Fruit fly (Drosophila melanogaster) whole organism, embryonic: ENCODE results near the gene CG42716.

ENCODE experiments used
- B-H1 ChIP-seq: fragments of 200-800 bp; sonication (Bioruptor generic); IDR thresholded peaks from 3 replicates; pipeline ENCODE4 v1.3.6; 2022; ENCODE audit warnings: missing biosample characterization, missing genetic modification characterization
- BtbVII ChIP-seq: fragments of 200-800 bp; sonication (Bioruptor generic); optimal IDR thresholded peaks from 3 replicates; lab custom pipeline; 2017; ENCODE audit warnings: missing biosample characterization, mild to moderate bottlenecking, missing genetic modification characterization
- CG10209 ChIP-seq: fragments of 200-800 bp; sonication (Bioruptor generic); optimal IDR thresholded peaks from 3 replicates; lab custom pipeline; 2017; ENCODE audit warnings: missing biosample characterization, mild to moderate bottlenecking, missing genetic modification characterization, missing genetic modification reagents
- CG10267 ChIP-seq: fragments of 200-800 bp; sonication (Bioruptor generic); optimal IDR thresholded peaks from 2 replicates; lab custom pipeline; 2018; ENCODE audit warnings: missing biosample characterization, mild to moderate bottlenecking, missing genetic modification characterization, moderate library complexity
- CG10543 ChIP-seq: fragments of 200-800 bp; sonication (Bioruptor generic); optimal IDR thresholded peaks from 3 replicates; lab custom pipeline; 2017; ENCODE audit warnings: missing biosample characterization, mild to moderate bottlenecking, missing genetic modification characterization, moderate library complexity
- CG10654 ChIP-seq: fragments of 200-800 bp; sonication (Bioruptor generic); optimal IDR thresholded peaks from 2 replicates; lab custom pipeline; 2016; ENCODE audit warnings: missing biosample characterization, missing genetic modification characterization
- CG13894 ChIP-seq: fragments of 200-800 bp; sonication (Bioruptor generic); optimal IDR thresholded peaks from 3 replicates; lab custom pipeline; 2018; ENCODE audit warnings: missing biosample characterization, mild to moderate bottlenecking, missing genetic modification characterization, moderate library complexity
- CG14014 ChIP-seq: fragments of 200-800 bp; sonication (Bioruptor generic); IDR thresholded peaks from 2 replicates; pipeline ENCODE4 v1.3.6; 2022; ENCODE audit warnings: missing biosample characterization, missing genetic modification characterization
- CG15269 ChIP-seq: fragments of 200-800 bp; sonication (Bioruptor generic); optimal IDR thresholded peaks from 2 replicates; lab custom pipeline; 2018; ENCODE audit warnings: missing biosample characterization, mild to moderate bottlenecking, missing genetic modification characterization, moderate library complexity
- CG18764 ChIP-seq: fragments of 200-800 bp; sonication (Bioruptor generic); optimal IDR thresholded peaks from 3 replicates; lab custom pipeline; 2016; ENCODE audit warnings: missing biosample characterization, missing genetic modification characterization
- CG2678 ChIP-seq: fragments of 200-800 bp; sonication (Bioruptor generic); optimal IDR thresholded peaks from 3 replicates; lab custom pipeline; 2019; ENCODE audit warnings: missing biosample characterization, mild to moderate bottlenecking, missing genetic modification characterization, moderate library complexity
- CG2875 ChIP-seq: fragments of 200-800 bp; sonication (Bioruptor generic); optimal IDR thresholded peaks from 2 replicates; lab custom pipeline; 2017; ENCODE audit warnings: missing biosample characterization, mild to moderate bottlenecking, missing genetic modification characterization, missing genetic modification reagents
- CG5180 ChIP-seq: fragments of 200-800 bp; sonication (Bioruptor generic); optimal IDR thresholded peaks from 3 replicates; lab custom pipeline; 2017; ENCODE audit warnings: missing biosample characterization, missing genetic modification characterization, mild to moderate bottlenecking, moderate library complexity, missing genetic modification reagents
- CG6272 ChIP-seq: fragments of 200-800 bp; sonication (Bioruptor generic); IDR thresholded peaks from 2 replicates; pipeline ENCODE4 v1.3.6; 2022; ENCODE audit warnings: missing biosample characterization, missing genetic modification characterization
- CG7372 ChIP-seq: fragments of 200-800 bp; sonication (Bioruptor generic); IDR thresholded peaks from 2 replicates; pipeline ENCODE4 v1.3.6; 2022; ENCODE audit warnings: missing biosample characterization, missing genetic modification characterization
- CG7839 ChIP-seq: fragments of 200-800 bp; sonication (Bioruptor generic); optimal IDR thresholded peaks from 3 replicates; lab custom pipeline; 2018; ENCODE audit warnings: missing biosample characterization, mild to moderate bottlenecking, missing genetic modification characterization, moderate library complexity
- CG7928 ChIP-seq: fragments of 200-800 bp; sonication (Bioruptor generic); optimal IDR thresholded peaks from 2 replicates; lab custom pipeline; 2017; ENCODE audit warnings: missing biosample characterization, mild to moderate bottlenecking, missing genetic modification characterization
- CG8290 ChIP-seq, 3 experiments: fragments of 200-800 bp; sonication (Bioruptor generic); optimal IDR thresholded peaks; 2 replicates each; lab custom pipeline; 2016 to 2019; ENCODE audit warnings: missing biosample characterization in 3 of 3, missing genetic modification characterization in 3 of 3, mild to moderate bottlenecking in 2 of 3, moderate library complexity in 1 of 3
- D19A ChIP-seq: fragments of 200-800 bp; optimal IDR thresholded peaks from 3 replicates; lab custom pipeline; 2019; ENCODE audit warnings: missing biosample characterization, mild to moderate bottlenecking, missing genetic modification characterization, moderate library complexity
- D19B ChIP-seq: fragments of 200-800 bp; sonication (Bioruptor generic); optimal IDR thresholded peaks from 2 replicates; lab custom pipeline; 2017; ENCODE audit warnings: missing biosample characterization, mild to moderate bottlenecking, missing genetic modification characterization
- Dad ChIP-seq: fragments of 200-800 bp; sonication (Bioruptor generic); optimal IDR thresholded peaks from 3 replicates; lab custom pipeline; 2016; ENCODE audit warnings: missing biosample characterization, missing genetic modification characterization
- E2f2 ChIP-seq: fragments of 200-800 bp; sonication (Bioruptor generic); IDR thresholded peaks from 2 replicates; pipeline ENCODE4 v1.3.6; 2022; ENCODE audit warnings: missing biosample characterization, missing genetic modification characterization
- HHEX ChIP-seq: fragments of 200-800 bp; sonication (Bioruptor generic); optimal IDR thresholded peaks from 3 replicates; lab custom pipeline; 2017; ENCODE audit warnings: missing biosample characterization, mild to moderate bottlenecking, missing genetic modification characterization, missing genetic modification reagents
- HLH3B ChIP-seq: fragments of 200-800 bp; sonication (Bioruptor generic); IDR thresholded peaks from 2 replicates; pipeline ENCODE4 v1.3.6; 2022; ENCODE audit warnings: missing biosample characterization, missing genetic modification characterization
- Hmr ChIP-seq: fragments of 200-800 bp; sonication (Bioruptor generic); optimal IDR thresholded peaks from 3 replicates; lab custom pipeline; 2017; ENCODE audit warnings: mild to moderate bottlenecking, missing biosample characterization, missing genetic modification reagents, missing genetic modification characterization
- Hr39 ChIP-seq: fragments of >200 bp; optimal IDR thresholded peaks from 2 replicates; lab custom pipeline; 2017
- Jarid2 ChIP-seq: fragments of 200-800 bp; sonication (Bioruptor generic); optimal IDR thresholded peaks from 3 replicates; lab custom pipeline; 2017; ENCODE audit warnings: mild to moderate bottlenecking, missing biosample characterization, missing genetic modification reagents, missing genetic modification characterization
- Kr ChIP-seq: fragments of 200-800 bp; sonication (Bioruptor generic); optimal IDR thresholded peaks from 2 replicates; lab custom pipeline; 2017; ENCODE audit warnings: missing biosample characterization, mild to moderate bottlenecking, missing genetic modification characterization
- Lim3 ChIP-seq: fragments of 200-800 bp; sonication (Bioruptor generic); IDR thresholded peaks from 2 replicates; pipeline ENCODE4 v1.3.6; 2022; ENCODE audit warnings: missing biosample characterization, missing genetic modification characterization
- Mes4 ChIP-seq: fragments of 200-800 bp; sonication (Bioruptor generic); optimal IDR thresholded peaks from 2 replicates; lab custom pipeline; 2016; ENCODE audit warnings: missing biosample characterization, missing genetic modification characterization
- PHDP ChIP-seq: fragments of 200-800 bp; sonication (Bioruptor generic); optimal IDR thresholded peaks from 3 replicates; lab custom pipeline; 2018; ENCODE audit warnings: missing biosample characterization, mild to moderate bottlenecking, missing genetic modification characterization, moderate library complexity
- Pdp1 ChIP-seq, 2 experiments: fragments of 200-800 bp; sonication (Bioruptor generic); optimal IDR thresholded peaks; 3 replicates each; lab custom pipeline; 2016; ENCODE audit warnings: missing biosample characterization in 2 of 2, missing genetic modification characterization in 2 of 2, mild to moderate bottlenecking in 1 of 2, moderate library complexity in 1 of 2
- Sin3A ChIP-seq: fragments of >200 bp; optimal IDR thresholded peaks from 2 replicates; lab custom pipeline; 2018
- Sox102F ChIP-seq: fragments of 200-800 bp; sonication (Bioruptor generic); optimal IDR thresholded peaks from 2 replicates; lab custom pipeline; 2018; ENCODE audit warnings: missing biosample characterization, mild to moderate bottlenecking, missing genetic modification characterization, moderate library complexity
- Xbp1 ChIP-seq: fragments of 200-800 bp; sonication (Bioruptor generic); optimal IDR thresholded peaks from 3 replicates; lab custom pipeline; 2016; ENCODE audit warnings: missing biosample characterization, mild to moderate bottlenecking, missing genetic modification characterization
- al ChIP-seq: fragments of 200-800 bp; sonication (Bioruptor generic); IDR thresholded peaks from 2 replicates; pipeline ENCODE4 v1.3.6; 2022; ENCODE audit warnings: missing biosample characterization, missing genetic modification characterization
- bab2 ChIP-seq: fragments of 200-800 bp; sonication (Bioruptor generic); optimal IDR thresholded peaks from 2 replicates; lab custom pipeline; 2016; ENCODE audit warnings: missing biosample characterization, missing genetic modification characterization
- br ChIP-seq: fragments of >200 bp; optimal IDR thresholded peaks from 2 replicates; lab custom pipeline; 2017
- dmrt11E ChIP-seq: fragments of 200-800 bp; sonication (Bioruptor generic); optimal IDR thresholded peaks from 3 replicates; lab custom pipeline; 2018; ENCODE audit warnings: missing biosample characterization, mild to moderate bottlenecking, missing genetic modification characterization, moderate library complexity
- esg ChIP-seq: fragments of 200-800 bp; sonication (Bioruptor generic); conservative IDR thresholded peaks from 2 replicates; pipeline ENCODE4 v1.3.6; 2022; ENCODE audit warnings: missing biosample characterization, missing genetic modification characterization
- grn ChIP-seq: fragments of 200-800 bp; sonication (Bioruptor generic); optimal IDR thresholded peaks from 3 replicates; lab custom pipeline; 2017; ENCODE audit warnings: missing biosample characterization, missing genetic modification characterization
- hbn ChIP-seq: fragments of 200-800 bp; sonication (Bioruptor generic); IDR thresholded peaks from 2 replicates; pipeline ENCODE4 v1.3.6; 2022; ENCODE audit warnings: missing biosample characterization, missing genetic modification characterization; ENCODE audit not compliant: partially characterized antibody
- lab ChIP-seq: fragments of 200-800 bp; sonication (Bioruptor generic); optimal IDR thresholded peaks from 3 replicates; lab custom pipeline; 2017; ENCODE audit warnings: missing biosample characterization, missing genetic modification characterization, mild to moderate bottlenecking, moderate library complexity, missing genetic modification reagents
- mirr ChIP-seq: fragments of 200-800 bp; sonication (Bioruptor generic); optimal IDR thresholded peaks from 3 replicates; lab custom pipeline; 2018; ENCODE audit warnings: missing biosample characterization, mild to moderate bottlenecking, missing genetic modification characterization
- nom ChIP-seq: fragments of 200-800 bp; sonication (Bioruptor generic); optimal IDR thresholded peaks from 2 replicates; lab custom pipeline; 2017; ENCODE audit warnings: missing biosample characterization, missing genetic modification characterization, mild to moderate bottlenecking, moderate library complexity, missing genetic modification reagents
- pan ChIP-seq, 4 experiments: fragments of >200 bp in 3 of 4; fragments of 200-800 bp in 1 of 4; sonication (Bioruptor generic) in 1 of 4; optimal IDR thresholded peaks in 3 of 4; IDR thresholded peaks in 1 of 4; 2 replicates each; pipeline versions ENCODE4 v1.3.6 to Lab custom; 2017 to 2022; ENCODE audit warnings: missing biosample characterization in 2 of 4, missing genetic modification characterization in 2 of 4, mixed read lengths in 1 of 4
- pfk ChIP-seq: fragments of 200-800 bp; sonication (Bioruptor generic); optimal IDR thresholded peaks from 2 replicates; lab custom pipeline; 2018; ENCODE audit warnings: missing biosample characterization, mild to moderate bottlenecking, missing genetic modification characterization, moderate library complexity
- slbo ChIP-seq: fragments of 200-800 bp; sonication (Bioruptor generic); IDR thresholded peaks from 2 replicates; pipeline ENCODE4 v1.3.6; 2022; ENCODE audit warnings: missing biosample characterization, missing genetic modification characterization

The CG42716 gene

DNA sequence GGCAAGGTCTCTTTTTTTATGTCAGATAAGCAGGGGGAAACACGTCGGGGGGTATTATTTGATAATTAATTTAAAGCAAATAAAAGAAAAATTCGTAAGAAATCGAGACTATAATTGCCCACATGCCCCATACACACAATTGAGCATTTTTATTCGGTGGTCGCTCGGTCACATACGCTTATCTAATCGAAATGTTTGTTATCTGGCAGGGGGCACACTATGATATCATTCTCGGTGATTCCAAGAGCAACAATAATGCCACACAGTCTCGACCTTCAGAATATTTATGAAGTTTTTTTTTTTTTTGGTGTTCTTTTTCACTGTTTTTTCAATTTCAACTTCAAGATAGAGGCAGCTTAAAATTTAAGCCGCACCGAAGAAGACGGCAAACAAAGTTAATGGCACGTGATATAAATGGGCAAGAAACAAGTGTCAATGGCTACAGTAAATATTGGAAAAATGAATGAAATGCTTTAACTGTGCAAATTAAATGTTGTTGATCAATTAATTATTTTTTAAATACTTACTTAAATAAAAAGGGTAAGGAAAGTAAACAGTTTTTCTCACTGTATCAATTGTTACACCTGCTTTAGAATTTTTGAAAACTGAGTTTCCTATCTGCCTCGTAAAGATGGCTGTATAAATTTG lies 34.1 kb upstream of the CG42716 start (continued):
- 0 out of 2 replicates have a peak, but pooled peaks have one; percentile 13 for TF ChIP-seq esg (GFP tag; lab: Robert Waterston, UW)
- TF ChIP-seq CG6272, result no peak
- peak; percentile 35 for TF ChIP-seq pfk (GFP tag; lab: Kevin White, UChicago)
- no peak for TF ChIP-seq CG2875
- peak; percentile 55 for TF ChIP-seq CG7839 (tag; lab: Kevin White, UChicago)
- peak; percentile 52 for TF ChIP-seq BtbVII
- peak; percentile 27 for TF ChIP-seq D19A
- TF ChIP-seq Lim3 (GFP tag; lab: Robert Waterston, UW), result no peak
- TF ChIP-seq E2f2 (GFP tag; lab: Robert Waterston, UW), result peak; percentile 43
- TF ChIP-seq dmrt11E (tag; lab: Kevin White, UChicago), result peak; percentile 30
- no peak for TF ChIP-seq hbn (GFP tag; lab: Robert Waterston, UW)
- peak; percentile 71 for TF ChIP-seq CG15269 (tag; lab: Kevin White, UChicago)
- no peak for TF ChIP-seq Mes4
- no peak for TF ChIP-seq Dad (GFP tag; lab: Kevin White, UChicago)
- peak; percentile 50 for TF ChIP-seq bab2
- TF ChIP-seq CG18764, result peak; percentile 17
- TF ChIP-seq nom (GFP tag; lab: Kevin White, UChicago), result no peak
- peak; percentile 61 for TF ChIP-seq CG10209 (GFP tag; lab: Kevin White, UChicago)
- TF ChIP-seq Sin3A (lab: Kevin White, UChicago), result no peak
- no peak for TF ChIP-seq Hr39 (lab: Kevin White, UChicago)
- peak; percentile 80 for TF ChIP-seq lab (GFP tag; lab: Kevin White, UChicago)
- peak; percentile 18 for TF ChIP-seq D19B (GFP tag; lab: Kevin White, UChicago)
- peak; percentile 50 for TF ChIP-seq Hmr (GFP tag; lab: Kevin White, UChicago)
- TF ChIP-seq Xbp1 (GFP tag; lab: Kevin White, UChicago), result peak; percentile 16
- peak; percentile 10 for TF ChIP-seq CG13894 (tag; lab: Kevin White, UChicago)
- TF ChIP-seq mirr (GFP tag; lab: Kevin White, UChicago), result peak; percentile 48
- peak; percentile 3 for TF ChIP-seq CG7928 (GFP tag; lab: Kevin White, UChicago)
- TF ChIP-seq br (lab: Kevin White, UChicago), result no peak
- peak; percentile 24 for TF ChIP-seq CG5180 (GFP tag; lab: Kevin White, UChicago)
- peak; percentile 40; the same call in 1 of the 2 replicates for TF ChIP-seq HLH3B
- peak; percentile 9 for TF ChIP-seq CG10654 (GFP tag; lab: Kevin White, UChicago)
- peak; percentile 65 for TF ChIP-seq CG14014 (GFP tag; lab: Robert Waterston, UW)
- peak; percentile 19 for TF ChIP-seq CG10267
- peak; percentile 63 for TF ChIP-seq PHDP (tag; lab: Kevin White, UChicago)
- peak; percentile 48 for TF ChIP-seq grn (GFP tag; lab: Kevin White, UChicago)
- peak; percentile 43 for TF ChIP-seq HHEX (GFP tag; lab: Kevin White, UChicago)
- TF ChIP-seq Kr (GFP tag; lab: Kevin White, UChicago), result no peak
- TF ChIP-seq CG2678 (tag; lab: Kevin White, UChicago), result peak; percentile 65
- peak in 1 of 2 experiments; percentile 41 for TF ChIP-seq Pdp1 (GFP tag; optimal IDR thresholded peaks at IDR 0.05; lab: Kevin White, UChicago)
- TF ChIP-seq al (GFP tag; lab: Robert Waterston, UW), result no peak
- no peak for TF ChIP-seq Jarid2 (GFP tag; lab: Kevin White, UChicago)
- TF ChIP-seq pan (optimal IDR thresholded peaks at IDR 0.05; lab: Kevin White, UChicago), result no peak
- peak in 1 of 2 experiments; percentile 67 for TF ChIP-seq pan (GFP tag; optimal IDR thresholded peaks at IDR 0.05 in 1 of 2, IDR thresholded peaks at IDR 0.05 in 1 of 2)
- peak; percentile 39 for TF ChIP-seq Sox102F (GFP tag; lab: Kevin White, UChicago)
- TF ChIP-seq CG7372 (GFP tag; lab: Robert Waterston, UW), result no peak
- no peak for TF ChIP-seq CG8290 (GFP tag; optimal IDR thresholded peaks at IDR 0.05; lab: Kevin White, UChicago)
- peak in 1 of 2 experiments; percentile 41 for TF ChIP-seq CG8290 (tag; optimal IDR thresholded peaks at IDR 0.05; lab: Kevin White, UChicago)
- peak; percentile 23; the same call in 1 of the 3 replicates for TF ChIP-seq B-H1 (GFP tag; lab: Robert Waterston, UW)
- TF ChIP-seq slbo (GFP tag; lab: Robert Waterston, UW), result peak; percentile 79
- peak; percentile 76 for TF ChIP-seq CG10543 (GFP tag; lab: Kevin White, UChicago)
